Worm (Caenorhabditis elegans) whole organism, early embryonic: ENCODE measurements around the gene Y61A9LA.10.

Experiments
- B0310.2 ChIP-seq: sonication (generic microtip); optimal IDR thresholded peaks from 2 replicates; lab custom pipeline; 2016; ENCODE audit warnings: mild to moderate bottlenecking, missing genetic modification characterization, missing compliant biosample characterization
- F13C5.2 ChIP-seq: sonication (generic microtip); optimal IDR thresholded peaks from 2 replicates; lab custom pipeline; 2017; ENCODE audit warnings: mild to moderate bottlenecking, missing genetic modification characterization, inconsistent platforms, missing compliant biosample characterization
- aly-1 ChIP-seq: sonication (generic microtip); optimal IDR thresholded peaks from 2 replicates; lab custom pipeline; 2016; ENCODE audit warnings: missing genetic modification characterization, missing compliant biosample characterization
- ama-1 ChIP-seq: fragments of 150-350 bp; optimal IDR thresholded peaks from 2 replicates; lab custom pipeline; 2014
- ceh-13 ChIP-seq: fragments of 200-800 bp; sonication (Bioruptor generic); optimal IDR thresholded peaks from 2 replicates; lab custom pipeline; 2018; ENCODE audit warnings: mild to moderate bottlenecking, missing genetic modification characterization, missing compliant biosample characterization
- ceh-36 ChIP-seq: sonication (generic microtip); optimal IDR thresholded peaks from 2 replicates; lab custom pipeline; 2016; ENCODE audit warnings: missing genetic modification characterization, inconsistent platforms, missing compliant biosample characterization
- ets-7 ChIP-seq: sonication (generic microtip); optimal IDR thresholded peaks from 2 replicates; lab custom pipeline; 2016; ENCODE audit warnings: missing genotype, missing genetic modification characterization, missing compliant biosample characterization
- flt-1 ChIP-seq: fragments of 200-800 bp; sonication (Bioruptor generic); IDR thresholded peaks from 2 replicates; pipeline ENCODE4 v1.3.6; 2022; ENCODE audit warnings: missing genetic modification characterization, missing compliant biosample characterization
- hmbx-1 ChIP-seq: sonication (generic microtip); optimal IDR thresholded peaks from 2 replicates; lab custom pipeline; 2016; ENCODE audit warnings: mild to moderate bottlenecking, missing genetic modification characterization, missing compliant biosample characterization
- hmg-4 ChIP-seq: fragments of 200-800 bp; sonication (Bioruptor generic); optimal IDR thresholded peaks from 2 replicates; lab custom pipeline; 2018; ENCODE audit warnings: mild to moderate bottlenecking, missing genetic modification characterization, missing compliant biosample characterization
- hnd-1 ChIP-seq: sonication (generic microtip); optimal IDR thresholded peaks from 2 replicates; lab custom pipeline; 2016; ENCODE audit warnings: missing genetic modification characterization, missing compliant biosample characterization
- pes-1 ChIP-seq: fragments of 200-800 bp; sonication (Bioruptor generic); IDR thresholded peaks from 2 replicates; pipeline ENCODE4 v1.3.6; 2022; ENCODE audit warnings: missing genetic modification reagents, missing genetic modification characterization, missing compliant biosample characterization
- scrt-1 ChIP-seq: fragments of 200-800 bp; sonication (Bioruptor generic); IDR thresholded peaks from 2 replicates; pipeline ENCODE4 v1.3.6; 2022; ENCODE audit warnings: missing genetic modification characterization, missing compliant biosample characterization
- sea-1 ChIP-seq: fragments of 200-800 bp; sonication (Bioruptor generic); conservative IDR thresholded peaks from 2 replicates; pipeline ENCODE4 v1.3.6; 2022; ENCODE audit warnings: missing genetic modification characterization, missing compliant biosample characterization
- tbx-11 ChIP-seq: fragments of 200-800 bp; sonication (Bioruptor generic); IDR thresholded peaks from 2 replicates; pipeline ENCODE4 v1.3.6; 2022; ENCODE audit warnings: missing genetic modification characterization, missing compliant biosample characterization
- tbx-37 ChIP-seq: fragments of 200-800 bp; sonication (Bioruptor generic); conservative IDR thresholded peaks from 2 replicates; pipeline ENCODE4 v1.3.6; 2022; ENCODE audit warnings: missing genetic modification reagents, missing genetic modification characterization, missing compliant biosample characterization
- tra-4 ChIP-seq: sonication (generic microtip); optimal IDR thresholded peaks from 2 replicates; lab custom pipeline; 2017; ENCODE audit warnings: missing genetic modification characterization, missing compliant biosample characterization

Gene Y61A9LA.10

ce11 chrV:4615802-4616201 is at the start of gene Y61A9LA.10, which contains the start of gene F54D11.4:
Y61A9LA.10 (minus strand) TSS chrV:4615817.
F54D11.4 (plus strand) TSS chrV:4616151.
- TF ChIP-seq F13C5.2, result peak; percentile 11
- TF ChIP-seq ceh-36 (tag; lab: Kevin White, UChicago), result no peak

- no peak for TF ChIP-seq ets-7
- TF ChIP-seq ceh-13 (GFP tag; lab: Kevin White, UChicago), result no peak
- no peak for TF ChIP-seq scrt-1 (GFP tag; lab: Robert Waterston, UW)
- TF ChIP-seq hmg-4 (GFP tag; lab: Kevin White, UChicago), result no peak
- TF ChIP-seq pes-1, result no peak
- TF ChIP-seq hnd-1, result no peak
- TF ChIP-seq tbx-37 (GFP tag; lab: Robert Waterston, UW), result no peak
- TF ChIP-seq aly-1 (tag; lab: Kevin White, UChicago), result no peak
- TF ChIP-seq tbx-11 (GFP tag; lab: Robert Waterston, UW), result no peak
- TF ChIP-seq ama-1 (lab: Kevin White, UChicago), result no peak
- TF ChIP-seq F13C5.2, result no peak
- TF ChIP-seq hmbx-1 (tag; lab: Kevin White, UChicago), result no peak
- TF ChIP-seq B0310.2 (tag; lab: Kevin White, UChicago), result no peak
- no peak for TF ChIP-seq ceh-36 (tag; lab: Kevin White, UChicago)
- no peak for TF ChIP-seq sea-1 (GFP tag; lab: Robert Waterston, UW)
- TF ChIP-seq tra-4, result no peak
- no peak for TF ChIP-seq flt-1 (GFP tag; lab: Robert Waterston, UW)
These were observed 46.8 kb upstream of the Y61A9LA.10 start, which contains the start of gene srx-74 for ce11 chrV:4662400-4662799. srx-74 (minus strand) TSS chrV:4662500.

ce11 chrV:4655175-4655574 is 39.6 kb upstream of the Y61A9LA.10 start, which contains the start of gene F41F3.9:
F41F3.9 (plus strand) TSS chrV:4655475.
- TF ChIP-seq aly-1 (tag; lab: Kevin White, UChicago) (no peak), tbx-11 (GFP tag; lab: Robert Waterston, UW) (no peak), ceh-13 (GFP tag; lab: Kevin White, UChicago) (no peak), sea-1 (GFP tag; lab: Robert Waterston, UW) (no peak), pes-1 (no peak), hmg-4 (GFP tag; lab: Kevin White, UChicago) (no peak), ama-1 (lab: Kevin White, UChicago) (no peak)

- TF ChIP-seq tbx-37 (GFP tag; lab: Robert Waterston, UW) (no peak), hmg-4 (GFP tag; lab: Kevin White, UChicago) (no peak), flt-1 (GFP tag; lab: Robert Waterston, UW) (no peak), ceh-36 (tag; lab: Kevin White, UChicago) (no peak), F13C5.2 (no peak), hnd-1 (no peak), ets-7 (no peak), aly-1 (tag; lab: Kevin White, UChicago) (no peak), tbx-11 (GFP tag; lab: Robert Waterston, UW) (no peak), scrt-1 (GFP tag; lab: Robert Waterston, UW) (no peak), ama-1 (lab: Kevin White, UChicago) (no peak), sea-1 (GFP tag; lab: Robert Waterston, UW) (no peak), pes-1 (no peak), tra-4 (no peak), ceh-13 (GFP tag; lab: Kevin White, UChicago) (no peak), B0310.2 (tag; lab: Kevin White, UChicago) (no peak), hmbx-1 (tag; lab: Kevin White, UChicago) (no peak)
These were observed 38.4 kb upstream of the Y61A9LA.10 start, which contains the start of the genes col-139 and F41F3.1 for ce11 chrV:4653871-4654605. col-139 (minus strand) TSS chrV:4653971. F41F3.1 (plus strand) TSS chrV:4654555.

ce11 chrV:4653093-4653492 is 37.5 kb upstream of the Y61A9LA.10 start:
- TF ChIP-seq ceh-36 (tag; lab: Kevin White, UChicago) (no peak), aly-1 (tag; lab: Kevin White, UChicago) (no peak), pes-1 (no peak), flt-1 (GFP tag; lab: Robert Waterston, UW) (no peak), tbx-37 (GFP tag; lab: Robert Waterston, UW) (no peak), tra-4 (no peak), sea-1 (GFP tag; lab: Robert Waterston, UW) (no peak), ceh-13 (GFP tag; lab: Kevin White, UChicago) (no peak), scrt-1 (GFP tag; lab: Robert Waterston, UW) (no peak), tbx-11 (GFP tag; lab: Robert Waterston, UW) (no peak), hnd-1 (no peak), ama-1 (lab: Kevin White, UChicago) (no peak), ets-7 (no peak)

- TF ChIP-seq hnd-1 (no peak), B0310.2 (tag; lab: Kevin White, UChicago) (no peak), ceh-13 (GFP tag; lab: Kevin White, UChicago) (no peak), tbx-37 (GFP tag; lab: Robert Waterston, UW) (no peak), ceh-36 (tag; lab: Kevin White, UChicago) (no peak), sea-1 (GFP tag; lab: Robert Waterston, UW) (no peak), ama-1 (lab: Kevin White, UChicago) (no peak), flt-1 (GFP tag; lab: Robert Waterston, UW) (no peak), F13C5.2 (no peak), hmg-4 (GFP tag; lab: Kevin White, UChicago) (no peak), ets-7 (no peak), tbx-11 (GFP tag; lab: Robert Waterston, UW) (no peak)
These were observed 35.9 kb upstream of the Y61A9LA.10 start for ce11 chrV:4651480-4651879.
